Worm (Caenorhabditis elegans) whole organism, L1 larva: Measurements from ENCODE around the gene klc-2.

Experiments used
- ama-1 ChIP-seq: fragments of 150-350 bp; optimal IDR thresholded peaks from 2 replicates; lab custom pipeline; 2014
- ceh-63 ChIP-seq: fragments of 200-800 bp; sonication (Bioruptor generic); optimal IDR thresholded peaks from 2 replicates; lab custom pipeline; 2018; ENCODE audit warnings: mild to moderate bottlenecking, missing genetic modification characterization, missing compliant biosample characterization
- ceh-8 ChIP-seq: fragments of 200-800 bp; sonication (Bioruptor generic); optimal IDR thresholded peaks from 2 replicates; lab custom pipeline; 2018; ENCODE audit warnings: mild to moderate bottlenecking, missing genetic modification characterization, moderate library complexity, missing compliant biosample characterization
- ceh-82 ChIP-seq, 3 experiments: fragments of 150-350 bp in 1 of 3; sonication (generic microtip) in 2 of 3; optimal IDR thresholded peaks; 2 replicates each; lab custom pipeline; 2014 to 2017; ENCODE audit warnings: missing biosample characterization in 3 of 3, missing genetic modification characterization in 3 of 3
- ceh-90 ChIP-seq: sonication (generic microtip); optimal IDR thresholded peaks from 2 replicates; lab custom pipeline; 2016; ENCODE audit warnings: missing genetic modification characterization, missing compliant biosample characterization
- ces-1 ChIP-seq: fragments of 150-350 bp; optimal IDR thresholded peaks from 2 replicates; lab custom pipeline; 2014; ENCODE audit warnings: missing biosample characterization, missing genetic modification reagents, missing genetic modification characterization
- dsc-1 ChIP-seq: sonication (generic microtip); optimal IDR thresholded peaks from 2 replicates; lab custom pipeline; 2016; ENCODE audit warnings: mild to moderate bottlenecking, missing genetic modification characterization, missing compliant biosample characterization
- efl-1 ChIP-seq, 4 experiments: fragments of 150-350 bp; optimal IDR thresholded peaks in 3 of 4; peaks in 1 of 4; 1 replicate in 1 of 4; 2 replicates in 3 of 4; lab custom pipeline; 2014; ENCODE audit warnings: missing biosample characterization in 2 of 4, missing genetic modification characterization in 2 of 4, missing genetic modification reagents in 2 of 4
- efl-3 ChIP-seq: fragments of 200-800 bp; sonication (Bioruptor generic); optimal IDR thresholded peaks from 2 replicates; lab custom pipeline; 2018; ENCODE audit warnings: mild to moderate bottlenecking, missing genetic modification characterization, missing compliant biosample characterization
- egl-13 ChIP-seq: sonication (generic microtip); optimal IDR thresholded peaks from 2 replicates; lab custom pipeline; 2016; ENCODE audit warnings: missing genotype, missing genetic modification reagents, missing genetic modification characterization, missing compliant biosample characterization
- elt-2 ChIP-seq: sonication (generic microtip); optimal IDR thresholded peaks from 2 replicates; lab custom pipeline; 2016; ENCODE audit warnings: missing genetic modification characterization, mild to moderate bottlenecking, inconsistent platforms, missing compliant biosample characterization, missing genetic modification reagents
- elt-3 ChIP-seq, 6 experiments: fragments of 150-350 bp in 1 of 6; sonication (generic microtip); optimal IDR thresholded peaks; 2 replicates each; lab custom pipeline; 2017 to 2018; ENCODE audit warnings: missing biosample characterization in 6 of 6, missing genetic modification characterization in 6 of 6, inconsistent platforms in 1 of 6
- ets-5 ChIP-seq: fragments of 200-800 bp; sonication (Bioruptor generic); IDR thresholded peaks from 2 replicates; pipeline ENCODE4 v1.3.6; 2022; ENCODE audit warnings: missing genetic modification characterization, missing compliant biosample characterization
- fkh-10 ChIP-seq: sonication (generic microtip); optimal IDR thresholded peaks from 2 replicates; lab custom pipeline; 2017; ENCODE audit warnings: missing biosample characterization, missing genetic modification reagents, missing genetic modification characterization
- fkh-4 ChIP-seq: sonication (generic microtip); optimal IDR thresholded peaks from 2 replicates; lab custom pipeline; 2016; ENCODE audit warnings: missing compliant biosample characterization, missing genetic modification characterization, borderline replicate concordance
- fkh-8 ChIP-seq: sonication (generic microtip); optimal IDR thresholded peaks from 2 replicates; lab custom pipeline; 2016; ENCODE audit warnings: mild to moderate bottlenecking, missing genetic modification characterization, missing compliant biosample characterization
- hlh-17 ChIP-seq: fragments of 200-800 bp; sonication (Bioruptor generic); optimal IDR thresholded peaks from 2 replicates; lab custom pipeline; 2018; ENCODE audit warnings: missing genetic modification characterization, mild to moderate bottlenecking, missing compliant biosample characterization, moderate library complexity, borderline replicate concordance
- isw-1 ChIP-seq: fragments of 200-800 bp; sonication (Bioruptor generic); IDR thresholded peaks from 2 replicates; pipeline ENCODE4 v1.3.6; 2022; ENCODE audit warnings: missing genetic modification characterization, missing compliant biosample characterization
- lin-13 ChIP-seq: fragments of 150-350 bp; optimal IDR thresholded peaks from 2 replicates; lab custom pipeline; 2014; ENCODE audit warnings: missing biosample characterization, missing genetic modification reagents, missing genetic modification characterization
- lin-14 ChIP-seq: fragments of 200-800 bp; sonication (Bioruptor generic); optimal IDR thresholded peaks from 2 replicates; lab custom pipeline; 2018; ENCODE audit warnings: mild to moderate bottlenecking, missing genetic modification characterization, moderate library complexity, missing compliant biosample characterization
- lin-15B ChIP-seq: fragments of 150-350 bp; sonication (generic microtip); optimal IDR thresholded peaks from 3 replicates; lab custom pipeline; 2014; ENCODE audit warnings: missing biosample characterization, missing genetic modification characterization
- lin-35 ChIP-seq, 2 experiments: fragments of 150-350 bp; optimal IDR thresholded peaks; 2 replicates each; lab custom pipeline; 2014; ENCODE audit warnings: missing biosample characterization in 2 of 2, missing genetic modification characterization in 2 of 2, missing genetic modification reagents in 2 of 2
- lsy-2 ChIP-seq, 2 experiments: fragments of 150-350 bp; optimal IDR thresholded peaks; 2 replicates each; lab custom pipeline; 2014; ENCODE audit warnings: missing biosample characterization in 2 of 2, missing genetic modification characterization in 2 of 2
- nhr-20 ChIP-seq: sonication (generic microtip); optimal IDR thresholded peaks from 2 replicates; lab custom pipeline; 2016; ENCODE audit warnings: mild to moderate bottlenecking, missing genetic modification characterization, missing compliant biosample characterization
- nhr-237 ChIP-seq: fragments of 150-350 bp; optimal IDR thresholded peaks from 2 replicates; lab custom pipeline; 2014; ENCODE audit warnings: missing biosample characterization, missing genetic modification characterization
- nhr-47 ChIP-seq: sonication (generic microtip); optimal IDR thresholded peaks from 2 replicates; lab custom pipeline; 2016; ENCODE audit warnings: mild to moderate bottlenecking, missing genetic modification characterization, moderate library complexity, missing compliant biosample characterization
- nhr-71 ChIP-seq: sonication (generic microtip); optimal IDR thresholded peaks from 2 replicates; lab custom pipeline; 2016; ENCODE audit warnings: mild to moderate bottlenecking, missing genetic modification characterization, moderate library complexity, missing compliant biosample characterization
- nhr-90 ChIP-seq: sonication (generic microtip); optimal IDR thresholded peaks from 2 replicates; lab custom pipeline; 2016; ENCODE audit warnings: mild to moderate bottlenecking, missing genetic modification characterization, missing compliant biosample characterization; ENCODE audit not compliant: poor library complexity
- rnt-1 ChIP-seq: sonication (generic microtip); optimal IDR thresholded peaks from 2 replicates; lab custom pipeline; 2016; ENCODE audit warnings: mild to moderate bottlenecking, missing genetic modification characterization, moderate library complexity, missing compliant biosample characterization
- snpc-4 ChIP-seq: fragments of 150-350 bp; optimal IDR thresholded peaks from 2 replicates; lab custom pipeline; 2014; ENCODE audit warnings: missing biosample characterization, missing genetic modification characterization
- sptf-1 ChIP-seq: fragments of 150-350 bp; optimal IDR thresholded peaks from 2 replicates; lab custom pipeline; 2014; ENCODE audit warnings: missing biosample characterization, missing genetic modification characterization
- tlp-1 ChIP-seq: fragments of 150-350 bp; optimal IDR thresholded peaks from 2 replicates; lab custom pipeline; 2014; ENCODE audit warnings: missing biosample characterization, missing genetic modification characterization
- unc-130 ChIP-seq: fragments of 150-350 bp; optimal IDR thresholded peaks from 2 replicates; lab custom pipeline; 2017; ENCODE audit warnings: missing biosample characterization, missing genetic modification characterization, inconsistent platforms
- xbp-1 ChIP-seq: sonication (generic microtip); optimal IDR thresholded peaks from 2 replicates; lab custom pipeline; 2016; ENCODE audit warnings: missing genetic modification characterization, missing compliant biosample characterization
- ztf-11 ChIP-seq, 2 experiments: sonication (generic microtip); optimal IDR thresholded peaks; 2 replicates each; lab custom pipeline; 2016 to 2017; ENCODE audit warnings: missing genetic modification characterization in 2 of 2, missing biosample characterization in 1 of 2, missing compliant biosample characterization in 1 of 2
- ztf-4 ChIP-seq: fragments of 150-350 bp; optimal IDR thresholded peaks from 2 replicates; lab custom pipeline; 2014; ENCODE audit warnings: missing biosample characterization, missing genetic modification characterization

klc-2 gene

ce11 chrV:5576008-5576407, 5.2 kb downstream of the klc-2 start (continued):
- TF ChIP-seq nhr-20 (tag; lab: Kevin White, UChicago) (peak; percentile 53), ceh-82 (tag; optimal IDR thresholded peaks at IDR 0.05; lab: Kevin White, UChicago) (peak in 1 of 3 experiments; percentile 39), nhr-90 (peak; percentile 55), lin-35 (GFP tag; optimal IDR thresholded peaks at IDR 0.05; lab: Kevin White, UChicago) (peak in 1 of 2 experiments; percentile 67), ztf-11 (tag; optimal IDR thresholded peaks at IDR 0.05; lab: Kevin White, UChicago) (no peak), ceh-63 (no peak), nhr-47 (tag; lab: Kevin White, UChicago) (peak; percentile 50), unc-130 (tag; lab: Kevin White, UChicago) (no peak), lin-15B (tag; lab: Kevin White, UChicago) (no peak), efl-1 (optimal IDR thresholded peaks at IDR 0.05; lab: Kevin White, UChicago) (peak; percentile 20 to 26), efl-1 (GFP tag; optimal IDR thresholded peaks at IDR 0.05 in 1 of 2; lab: Kevin White, UChicago) (peak in 1 of 2 experiments; percentile 50), ama-1 (lab: Kevin White, UChicago) (no peak), elt-2 (tag; lab: Kevin White, UChicago) (peak; percentile 87)

- TF ChIP-seq ceh-8 (GFP tag; lab: Kevin White, UChicago) (no peak), lin-14 (GFP tag; lab: Kevin White, UChicago) (peak; percentile 60), ztf-4 (tag; lab: Kevin White, UChicago) (no peak), fkh-10 (GFP tag; lab: Kevin White, UChicago) (peak; percentile 90), efl-3 (GFP tag; lab: Kevin White, UChicago) (no peak), nhr-71 (peak; percentile 8), tlp-1 (tag; lab: Kevin White, UChicago) (no peak), egl-13 (peak; percentile 19), rnt-1 (tag; lab: Kevin White, UChicago) (no peak), fkh-8 (tag; lab: Kevin White, UChicago) (peak; percentile 29)
These were observed 9.5 kb downstream of the klc-2 start for ce11 chrV:5571691-5572090.

ce11 chrV:5570433-5570832, 10.8 kb downstream of the klc-2 start, which contains the start of gene glb-6:
TSS of gene glb-6 (minus strand) at chrV:5570533.
- no peak for TF ChIP-seq fkh-4 (tag; lab: Kevin White, UChicago)
- no peak for TF ChIP-seq dsc-1
- no peak for TF ChIP-seq isw-1 (GFP tag; lab: Robert Waterston, UW)
- no peak for TF ChIP-seq lin-35 (GFP tag; optimal IDR thresholded peaks at IDR 0.05; lab: Kevin White, UChicago)
- TF ChIP-seq lin-14 (GFP tag; lab: Kevin White, UChicago) = peak; percentile 39
- TF ChIP-seq fkh-10 (GFP tag; lab: Kevin White, UChicago) = peak; percentile 16
- no peak for TF ChIP-seq ets-5 (GFP tag; lab: Robert Waterston, UW)

- TF ChIP-seq hlh-17 (no peak), nhr-90 (no peak), fkh-10 (GFP tag; lab: Kevin White, UChicago) (no peak), lin-13 (no peak), sptf-1 (no peak), lin-14 (GFP tag; lab: Kevin White, UChicago) (no peak), fkh-8 (tag; lab: Kevin White, UChicago) (no peak), elt-3 (tag; optimal IDR thresholded peaks at IDR 0.05; lab: Kevin White, UChicago) (no peak), lsy-2 (tag; optimal IDR thresholded peaks at IDR 0.05; lab: Kevin White, UChicago) (no peak), ceh-90 (tag; lab: Kevin White, UChicago) (no peak), xbp-1 (tag; lab: Kevin White, UChicago) (no peak), nhr-237 (tag; lab: Kevin White, UChicago) (no peak), ces-1 (GFP tag; lab: Kevin White, UChicago) (no peak), snpc-4 (tag; lab: Kevin White, UChicago) (no peak), ceh-63 (no peak)
These were observed 14.1 kb downstream of the klc-2 start, which contains the start of gene C18C4.7 for ce11 chrV:5567119-5567518. TSS of gene C18C4.7 (minus strand) at chrV:5567219.
